Fruit fly (Drosophila melanogaster): ENCODE measurements around the gene fz.

The fz gene

dm6 chr3L:14374499-14374898 is 100.4 kb downstream of the fz start:
- TF ChIP-seq Sin3A (optimal IDR thresholded peaks at IDR 0.05) (no peak), insv (optimal IDR thresholded peaks at IDR 0.05) (no peak), Myc (optimal IDR thresholded peaks at IDR 0.05) (no peak), psq (optimal IDR thresholded peaks at IDR 0.05) (no peak)

DNA sequence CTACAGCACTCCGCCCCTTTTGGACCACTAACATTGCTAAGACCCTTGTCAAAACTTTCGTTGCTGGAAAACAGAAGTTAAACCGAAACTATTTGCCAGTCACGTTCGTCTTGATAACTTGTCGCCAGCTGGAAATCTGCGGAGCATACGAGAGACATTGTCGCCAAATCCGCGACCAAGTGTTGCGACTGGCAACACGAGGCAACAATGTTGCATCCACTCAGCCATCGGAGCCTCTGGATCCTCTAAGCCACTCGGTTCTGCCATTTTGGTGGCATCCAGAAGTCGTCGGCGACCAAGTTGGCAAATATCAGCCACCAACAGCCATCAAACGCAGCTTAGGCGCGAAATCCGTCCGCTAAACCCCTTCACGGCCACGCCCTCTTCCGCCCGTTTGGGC is 101.7 kb downstream of the fz start:
- TF ChIP-seq ttk (optimal IDR thresholded peaks at IDR 0.05) (no peak), Myc (optimal IDR thresholded peaks at IDR 0.05) (no peak), psq (optimal IDR thresholded peaks at IDR 0.05) (no peak), insv (optimal IDR thresholded peaks at IDR 0.05) (no peak), Sin3A (optimal IDR thresholded peaks at IDR 0.05) (no peak), h (optimal IDR thresholded peaks at IDR 0.05) (no peak)

DNA sequence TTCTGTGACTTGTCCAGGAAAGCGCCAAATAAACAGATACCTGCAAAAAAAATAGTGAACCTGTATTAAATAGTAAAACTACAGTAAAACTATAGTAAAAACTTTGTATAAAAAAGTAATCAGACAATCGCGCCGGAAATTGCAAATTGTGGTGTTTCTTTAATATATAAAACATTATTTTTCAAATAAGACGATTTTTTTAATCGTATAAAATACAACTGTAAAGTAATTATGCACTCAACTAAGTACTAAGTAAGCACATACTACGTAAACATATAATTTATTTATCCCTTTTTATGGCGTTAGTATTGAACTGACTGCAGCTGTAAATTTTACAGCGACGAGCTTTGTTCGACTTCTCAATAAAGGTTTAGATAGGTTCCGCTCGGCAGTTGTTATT is 107.4 kb downstream of the fz start, which contains the start of gene CG43120:
CG43120 (plus strand) TSS at position 391 of the 400 bp plus-strand sequence.
- TF ChIP-seq ttk (optimal IDR thresholded peaks at IDR 0.05) (no peak), Sin3A (optimal IDR thresholded peaks at IDR 0.05) (no peak), insv (optimal IDR thresholded peaks at IDR 0.05) (no peak), Myc (optimal IDR thresholded peaks at IDR 0.05) (no peak)

DNA sequence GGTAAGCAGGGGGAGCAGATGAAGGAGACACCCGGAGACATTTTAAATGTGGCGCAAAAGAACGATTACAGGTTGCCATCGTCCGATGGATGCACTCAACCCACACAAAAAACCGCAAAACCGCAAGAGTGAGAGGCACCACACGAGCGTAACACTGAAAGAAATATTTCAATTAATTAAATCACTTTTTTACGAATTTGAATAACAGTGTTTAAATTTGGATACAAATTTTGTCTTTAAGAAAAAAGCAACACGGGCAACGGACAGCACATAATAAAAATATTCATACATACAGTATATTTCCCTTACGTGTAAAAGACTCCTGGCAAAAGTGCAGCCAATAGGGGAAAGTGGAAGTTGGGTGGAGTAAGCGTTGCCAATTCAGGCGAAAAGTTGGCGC is 115.1 kb downstream of the fz start:
- TF ChIP-seq ttk (optimal IDR thresholded peaks at IDR 0.05) = no peak
- no peak for TF ChIP-seq Myc (optimal IDR thresholded peaks at IDR 0.05)
- no peak for TF ChIP-seq Sin3A (optimal IDR thresholded peaks at IDR 0.05)
- no peak for TF ChIP-seq insv (optimal IDR thresholded peaks at IDR 0.05)
- no peak for TF ChIP-seq psq (optimal IDR thresholded peaks at IDR 0.05)
- no peak for TF ChIP-seq h (optimal IDR thresholded peaks at IDR 0.05)

DNA sequence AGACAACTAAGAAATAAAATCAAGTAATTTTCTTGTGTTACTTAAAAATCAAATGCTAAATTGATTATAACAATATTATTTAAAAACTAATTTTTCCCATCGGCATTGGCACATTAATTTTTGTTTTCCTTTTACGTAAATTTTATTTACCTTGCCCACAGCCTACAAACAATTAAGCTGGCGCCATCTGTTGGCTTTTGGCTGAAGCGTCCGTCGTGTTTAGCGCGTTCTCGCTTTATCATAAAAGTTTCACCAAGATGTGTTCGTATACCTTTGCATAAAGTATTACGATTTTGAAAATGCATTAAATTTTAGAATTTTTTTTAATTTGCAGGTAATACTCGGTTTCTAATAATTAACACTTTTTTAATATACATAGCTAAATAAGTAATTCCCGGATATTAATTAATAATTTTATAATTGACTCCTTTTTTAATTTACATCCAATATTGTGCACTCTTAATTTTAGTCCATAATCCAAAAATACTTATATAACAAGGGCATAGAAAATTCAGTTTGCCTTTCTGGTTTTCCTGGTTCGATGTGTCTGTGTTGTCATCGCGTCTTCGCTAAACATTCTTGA is 123.0 kb downstream of the fz start:
- TF ChIP-seq ttk (optimal IDR thresholded peaks at IDR 0.05) = no peak
- TF ChIP-seq h (optimal IDR thresholded peaks at IDR 0.05) = no peak
- TF ChIP-seq psq (optimal IDR thresholded peaks at IDR 0.05) = no peak
- TF ChIP-seq Myc (optimal IDR thresholded peaks at IDR 0.05) = no peak
- TF ChIP-seq insv (optimal IDR thresholded peaks at IDR 0.05) = no peak
- no peak for TF ChIP-seq Sin3A (optimal IDR thresholded peaks at IDR 0.05)

DNA sequence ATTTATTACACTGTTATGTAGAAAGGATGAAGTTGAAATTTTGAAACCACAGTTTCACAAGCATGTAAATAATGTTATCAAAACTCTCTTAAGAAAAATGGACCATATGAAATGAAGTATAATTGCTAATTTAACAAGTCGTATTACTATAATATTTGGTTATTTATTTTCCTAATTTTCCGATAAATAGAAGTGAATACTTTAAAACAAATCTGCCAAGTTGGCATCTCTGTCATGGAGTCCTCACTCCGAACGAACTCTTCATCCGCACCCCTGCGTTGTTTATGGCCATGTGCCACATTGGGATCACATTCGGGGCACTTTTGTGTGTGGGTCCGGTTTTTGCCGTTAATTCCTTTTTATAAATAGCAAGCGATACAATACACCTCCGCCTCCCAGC is 125.7 kb downstream of the fz start:
- TF ChIP-seq insv (optimal IDR thresholded peaks at IDR 0.05) (no peak), ttk (optimal IDR thresholded peaks at IDR 0.05) (no peak), psq (optimal IDR thresholded peaks at IDR 0.05) (no peak), Sin3A (optimal IDR thresholded peaks at IDR 0.05) (no peak), Myc (optimal IDR thresholded peaks at IDR 0.05) (no peak), h (optimal IDR thresholded peaks at IDR 0.05) (no peak)

DNA sequence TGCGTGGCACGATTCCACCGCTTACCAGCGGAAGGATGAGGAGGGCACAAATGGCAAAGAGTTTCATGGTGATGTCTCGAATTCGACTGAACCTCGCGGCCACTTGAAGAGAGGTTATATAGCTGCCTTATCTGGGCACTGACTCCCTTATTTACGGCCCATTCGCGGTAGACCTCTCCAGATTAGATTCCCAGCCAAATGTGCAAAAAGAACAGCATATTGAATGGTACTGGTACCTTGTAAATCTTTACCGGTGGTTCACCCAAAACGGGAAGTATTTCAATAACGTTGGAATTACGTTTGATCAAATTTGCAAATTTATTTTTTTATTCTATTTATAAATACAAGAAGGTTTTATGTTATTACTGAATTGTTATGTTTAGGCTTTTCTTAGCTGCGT is 128.5 kb downstream of the fz start, which contains the start of gene CG3868:
CG3868 (minus strand) TSS at position 94 of the 400 bp plus-strand sequence.
- TF ChIP-seq psq (optimal IDR thresholded peaks at IDR 0.05) (no peak), Sin3A (optimal IDR thresholded peaks at IDR 0.05) (no peak), Myc (optimal IDR thresholded peaks at IDR 0.05) (no peak), h (optimal IDR thresholded peaks at IDR 0.05) (no peak), ttk (optimal IDR thresholded peaks at IDR 0.05) (no peak), insv (optimal IDR thresholded peaks at IDR 0.05) (no peak)

DNA sequence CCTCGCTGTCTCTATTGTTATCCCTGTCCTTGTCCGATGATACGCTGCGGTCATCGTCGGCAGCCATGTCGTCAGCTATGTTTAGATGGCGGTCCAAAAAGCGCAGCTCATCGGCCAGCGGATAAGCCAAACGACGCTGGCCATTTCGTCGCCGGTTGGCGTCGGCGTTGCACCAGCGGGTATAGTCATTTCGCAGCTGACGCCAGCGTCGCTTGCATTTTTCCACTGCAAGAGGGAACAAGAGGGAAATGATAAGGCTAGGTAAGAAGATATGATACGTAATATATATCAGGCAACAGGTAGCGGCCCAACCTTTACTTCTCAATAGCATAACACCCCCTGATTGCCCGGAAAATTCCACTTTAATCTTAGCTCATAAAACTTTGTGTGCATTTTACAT is 132.5 kb downstream of the fz start:
- no peak for TF ChIP-seq ttk (optimal IDR thresholded peaks at IDR 0.05)

DNA sequence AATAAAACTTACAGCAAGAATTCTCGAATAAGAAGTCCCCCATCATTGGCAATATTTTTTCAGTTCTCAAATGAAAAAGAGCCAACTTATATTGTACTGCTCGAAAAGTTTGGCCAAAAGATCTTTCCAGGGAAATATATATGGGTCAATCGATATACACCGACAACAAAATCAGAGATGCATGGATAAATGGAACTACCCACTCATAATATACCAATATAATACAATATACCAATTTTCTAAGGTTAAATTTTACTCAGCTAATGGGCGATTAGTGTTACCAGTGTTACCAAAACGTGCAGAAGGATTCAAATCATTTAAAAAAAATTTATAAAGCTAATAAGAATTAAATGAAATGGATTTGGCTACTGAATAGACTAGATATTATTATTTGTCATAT is 134.6 kb downstream of the fz start:
- TF ChIP-seq h (optimal IDR thresholded peaks at IDR 0.05) (no peak), Sin3A (optimal IDR thresholded peaks at IDR 0.05) (no peak), insv (optimal IDR thresholded peaks at IDR 0.05) (no peak), psq (optimal IDR thresholded peaks at IDR 0.05) (no peak), Myc (optimal IDR thresholded peaks at IDR 0.05) (no peak), ttk (optimal IDR thresholded peaks at IDR 0.05) (no peak)

DNA sequence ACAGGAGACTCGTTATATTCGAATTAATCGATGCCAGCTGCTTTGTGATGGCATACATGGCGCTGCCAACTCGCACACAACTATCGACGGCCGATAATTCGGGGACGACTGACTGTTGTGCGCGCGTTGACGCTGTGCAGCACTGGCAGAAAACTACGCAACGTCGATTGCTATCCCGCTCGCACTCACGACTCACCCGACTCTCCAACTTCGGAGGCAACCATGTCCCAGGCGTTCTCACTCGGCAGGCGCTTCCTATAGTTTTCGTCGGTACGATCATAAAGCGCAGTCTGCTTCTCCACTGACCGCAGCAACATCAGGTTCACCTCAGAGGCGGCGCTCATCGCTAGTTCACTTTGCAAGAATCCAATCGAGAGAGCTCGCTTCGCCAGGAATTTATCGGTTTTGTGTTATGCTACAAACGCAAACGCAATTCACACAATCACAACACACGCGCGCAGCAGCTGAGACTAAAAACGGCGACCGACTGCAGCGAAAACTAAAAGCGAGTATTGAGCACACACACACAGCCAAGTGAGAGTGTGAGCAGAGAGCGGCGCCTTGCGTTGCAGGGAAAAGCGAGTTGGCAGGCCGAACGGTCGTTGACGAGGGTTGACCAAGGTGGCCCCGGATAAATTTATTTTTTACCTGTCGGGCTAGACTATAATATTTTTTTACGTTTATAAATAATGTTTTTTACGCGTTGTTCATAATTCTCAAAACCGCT is 135.4 kb downstream of the fz start, which contains the start of gene stwl:
stwl (minus strand) TSS at position 521 of the 727 bp plus-strand sequence.
- TF ChIP-seq insv (optimal IDR thresholded peaks at IDR 0.05) = no peak
- no peak for TF ChIP-seq Sin3A (optimal IDR thresholded peaks at IDR 0.05)
- TF ChIP-seq ttk (optimal IDR thresholded peaks at IDR 0.05) = no peak

dm6 chr3L:14410146-14410676 is 136.1 kb downstream of the fz start, which contains the start of gene CG3919:
CG3919 (plus strand) TSS chr3L:14410626.
- TF ChIP-seq psq (optimal IDR thresholded peaks at IDR 0.05) (no peak), ttk (optimal IDR thresholded peaks at IDR 0.05) (no peak), Myc (optimal IDR thresholded peaks at IDR 0.05) (no peak), insv (optimal IDR thresholded peaks at IDR 0.05) (no peak), Sin3A (optimal IDR thresholded peaks at IDR 0.05) (no peak), h (optimal IDR thresholded peaks at IDR 0.05) (no peak)

dm6 chr3L:14410892-14411291 is 136.7 kb downstream of the fz start:
- no peak for TF ChIP-seq Myc (optimal IDR thresholded peaks at IDR 0.05)
- no peak for TF ChIP-seq ttk (optimal IDR thresholded peaks at IDR 0.05)
- TF ChIP-seq h (optimal IDR thresholded peaks at IDR 0.05) = no peak
- TF ChIP-seq Sin3A (optimal IDR thresholded peaks at IDR 0.05) = no peak
- TF ChIP-seq insv (optimal IDR thresholded peaks at IDR 0.05) = no peak
- no peak for TF ChIP-seq psq (optimal IDR thresholded peaks at IDR 0.05)

All from Kc167 (cell line).